Fruit fly (Drosophila melanogaster) whole organism, embryonic: ENCODE measurements around the gene CG15353.

Experiments
- Abd-B ChIP-seq: fragments of 200-800 bp; sonication (Bioruptor generic); optimal IDR thresholded peaks from 2 replicates; lab custom pipeline; 2018; ENCODE audit warnings: missing biosample characterization, mild to moderate bottlenecking, missing genetic modification characterization, moderate library complexity
- CG10267 ChIP-seq: fragments of 200-800 bp; sonication (Bioruptor generic); optimal IDR thresholded peaks from 2 replicates; lab custom pipeline; 2018; ENCODE audit warnings: missing biosample characterization, mild to moderate bottlenecking, missing genetic modification characterization, moderate library complexity
- CG12391 ChIP-seq: fragments of 200-800 bp; sonication (Bioruptor generic); optimal IDR thresholded peaks from 3 replicates; lab custom pipeline; 2018; ENCODE audit warnings: missing biosample characterization, mild to moderate bottlenecking, missing genetic modification characterization, moderate library complexity
- CG12659 ChIP-seq: fragments of 200-800 bp; sonication (Bioruptor generic); optimal IDR thresholded peaks from 3 replicates; lab custom pipeline; 2017; ENCODE audit warnings: mild to moderate bottlenecking, missing biosample characterization, missing genetic modification reagents, missing genetic modification characterization
- CG13287 ChIP-seq: fragments of 200-800 bp; sonication (Bioruptor generic); IDR thresholded peaks from 2 replicates; pipeline ENCODE4 v1.3.6; 2022; ENCODE audit warnings: missing biosample characterization, missing genetic modification characterization; ENCODE audit not compliant: partially characterized antibody
- CG14860 ChIP-seq: fragments of 200-800 bp; sonication (Bioruptor generic); IDR thresholded peaks from 3 replicates; pipeline ENCODE4 v1.3.6; 2022; ENCODE audit warnings: missing biosample characterization, missing genetic modification characterization; ENCODE audit not compliant: partially characterized antibody
- CG15696 ChIP-seq: fragments of 200-800 bp; sonication (Bioruptor generic); optimal IDR thresholded peaks from 2 replicates; lab custom pipeline; 2019; ENCODE audit warnings: missing biosample characterization, mild to moderate bottlenecking, missing genetic modification characterization, moderate library complexity
- CG1603 ChIP-seq: fragments of 200-800 bp; sonication (Bioruptor generic); optimal IDR thresholded peaks from 2 replicates; lab custom pipeline; 2019; ENCODE audit warnings: missing biosample characterization, mild to moderate bottlenecking, missing genetic modification characterization, moderate library complexity
- CG16779 ChIP-seq: fragments of 200-800 bp; sonication (Bioruptor generic); IDR thresholded peaks from 2 replicates; pipeline ENCODE4 v1.3.6; 2022; ENCODE audit warnings: missing biosample characterization, missing genetic modification characterization
- CG34224 ChIP-seq: fragments of 200-800 bp; sonication (Bioruptor generic); IDR thresholded peaks from 3 replicates; pipeline ENCODE4 v1.3.6; 2022; ENCODE audit warnings: missing biosample characterization, missing genetic modification characterization; ENCODE audit not compliant: partially characterized antibody
- CG3726 ChIP-seq: fragments of 200-800 bp; sonication (Bioruptor generic); IDR thresholded peaks from 3 replicates; pipeline ENCODE4, ENCODE4 v1.3.6; 2022; ENCODE audit warnings: missing biosample characterization, missing genetic modification characterization
- CG42726 ChIP-seq: fragments of 200-800 bp; sonication (Bioruptor generic); IDR thresholded peaks from 2 replicates; pipeline ENCODE4 v1.3.6; 2022; ENCODE audit warnings: missing biosample characterization, missing genetic modification characterization; ENCODE audit not compliant: partially characterized antibody
- CG4360 ChIP-seq: fragments of 200-800 bp; sonication (Bioruptor generic); IDR thresholded peaks from 2 replicates; pipeline ENCODE4 v1.3.6; 2022; ENCODE audit warnings: missing biosample characterization, missing genetic modification characterization
- CG9876 ChIP-seq: fragments of 200-800 bp; sonication (Bioruptor generic); optimal IDR thresholded peaks from 2 replicates; lab custom pipeline; 2016; ENCODE audit warnings: missing biosample characterization, missing genetic modification characterization
- CHES-1-like ChIP-seq: fragments of 200-800 bp; sonication (Bioruptor generic); optimal IDR thresholded peaks from 2 replicates; lab custom pipeline; 2016; ENCODE audit warnings: missing biosample characterization, missing genetic modification characterization
- ERR ChIP-seq: fragments of 200-800 bp; sonication (Bioruptor generic); optimal IDR thresholded peaks from 2 replicates; lab custom pipeline; 2016; ENCODE audit warnings: missing biosample characterization, missing genetic modification characterization
- Ets97D ChIP-seq: fragments of 200-800 bp; sonication (Bioruptor generic); optimal IDR thresholded peaks from 3 replicates; lab custom pipeline; 2016; ENCODE audit warnings: missing biosample characterization, missing genetic modification characterization
- Gug ChIP-seq: fragments of 200-800 bp; sonication (Bioruptor generic); IDR thresholded peaks from 4 replicates; pipeline ENCODE4 v1.3.6; 2022; ENCODE audit warnings: missing biosample characterization, missing genetic modification characterization
- H2.0 ChIP-seq: fragments of 200-800 bp; sonication (Bioruptor generic); IDR thresholded peaks from 2 replicates; pipeline ENCODE4 v1.3.6; 2022; ENCODE audit warnings: missing biosample characterization, missing genetic modification characterization
- HLH4C ChIP-seq: fragments of 200-800 bp; sonication (Bioruptor generic); IDR thresholded peaks from 3 replicates; pipeline ENCODE4 v1.3.6; 2022; ENCODE audit warnings: missing biosample characterization, missing genetic modification characterization; ENCODE audit not compliant: partially characterized antibody
- Hmr ChIP-seq: fragments of 200-800 bp; sonication (Bioruptor generic); optimal IDR thresholded peaks from 3 replicates; lab custom pipeline; 2017; ENCODE audit warnings: mild to moderate bottlenecking, missing biosample characterization, missing genetic modification reagents, missing genetic modification characterization
- MESR4 ChIP-seq: fragments of 200-800 bp; sonication (Bioruptor generic); optimal IDR thresholded peaks from 2 replicates; lab custom pipeline; 2018; ENCODE audit warnings: missing biosample characterization, mild to moderate bottlenecking, missing genetic modification characterization, moderate library complexity
- Med ChIP-seq: fragments of 200-800 bp; sonication (Bioruptor generic); peaks from one replicate; lab custom pipeline; 2016; ENCODE audit warnings: missing biosample characterization, missing genetic modification characterization, mild to moderate bottlenecking, inconsistent platforms, moderate library complexity
- Mes4 ChIP-seq: fragments of 200-800 bp; sonication (Bioruptor generic); optimal IDR thresholded peaks from 2 replicates; lab custom pipeline; 2016; ENCODE audit warnings: missing biosample characterization, missing genetic modification characterization
- Oaz ChIP-seq: fragments of 200-800 bp; sonication (Bioruptor generic); IDR thresholded peaks from 2 replicates; pipeline ENCODE4 v1.3.6; 2022; ENCODE audit warnings: missing biosample characterization, missing genetic modification characterization
- Pdp1 ChIP-seq, 2 experiments: fragments of 200-800 bp; sonication (Bioruptor generic); optimal IDR thresholded peaks; 3 replicates each; lab custom pipeline; 2016; ENCODE audit warnings: missing biosample characterization in 2 of 2, missing genetic modification characterization in 2 of 2, mild to moderate bottlenecking in 1 of 2, moderate library complexity in 1 of 2
- Ravus ChIP-seq: fragments of 200-800 bp; sonication (Bioruptor generic); IDR thresholded peaks from 2 replicates; pipeline ENCODE4 v1.3.6; 2022; ENCODE audit warnings: missing biosample characterization, missing genetic modification characterization
- Six4 ChIP-seq: fragments of 200-800 bp; sonication (Bioruptor generic); optimal IDR thresholded peaks from 2 replicates; lab custom pipeline; 2016; ENCODE audit warnings: missing biosample characterization, missing genetic modification characterization
- Sox100B ChIP-seq: fragments of 200-800 bp; sonication (Bioruptor generic); optimal IDR thresholded peaks from 3 replicates; lab custom pipeline; 2018; ENCODE audit warnings: missing biosample characterization, mild to moderate bottlenecking, missing genetic modification characterization
- Xbp1 ChIP-seq: fragments of 200-800 bp; sonication (Bioruptor generic); optimal IDR thresholded peaks from 3 replicates; lab custom pipeline; 2016; ENCODE audit warnings: missing biosample characterization, mild to moderate bottlenecking, missing genetic modification characterization
- chinmo ChIP-seq: fragments of 200-800 bp; sonication (Bioruptor generic); IDR thresholded peaks from 4 replicates; pipeline ENCODE4 v1.3.6; 2022; ENCODE audit warnings: missing biosample characterization, missing genetic modification characterization; ENCODE audit not compliant: partially characterized antibody
- crol ChIP-seq: fragments of 200-800 bp; sonication (Bioruptor generic); IDR thresholded peaks from 2 replicates; pipeline ENCODE4 v1.3.6; 2022; ENCODE audit warnings: missing biosample characterization, missing genetic modification characterization
- grn ChIP-seq: fragments of 200-800 bp; sonication (Bioruptor generic); optimal IDR thresholded peaks from 3 replicates; lab custom pipeline; 2017; ENCODE audit warnings: missing biosample characterization, missing genetic modification characterization
- ham ChIP-seq: fragments of 200-800 bp; sonication (Bioruptor generic); IDR thresholded peaks from 2 replicates; pipeline ENCODE4 v1.3.6; 2022; ENCODE audit warnings: missing biosample characterization, missing genetic modification characterization
- hb ChIP-seq: fragments of 200-800 bp; sonication (Bioruptor generic); IDR thresholded peaks from 3 replicates; pipeline ENCODE4 v1.3.6; 2022; ENCODE audit warnings: missing biosample characterization, missing genetic modification characterization; ENCODE audit not compliant: partially characterized antibody
- hbn ChIP-seq: fragments of 200-800 bp; sonication (Bioruptor generic); IDR thresholded peaks from 2 replicates; pipeline ENCODE4 v1.3.6; 2022; ENCODE audit warnings: missing biosample characterization, missing genetic modification characterization; ENCODE audit not compliant: partially characterized antibody
- jumu ChIP-seq: fragments of 200-800 bp; sonication (Bioruptor generic); optimal IDR thresholded peaks from 3 replicates; lab custom pipeline; 2016; ENCODE audit warnings: missing biosample characterization, missing genetic modification characterization
- kah ChIP-seq: fragments of 200-800 bp; sonication (Bioruptor generic); optimal IDR thresholded peaks from 2 replicates; lab custom pipeline; 2018; ENCODE audit warnings: missing biosample characterization, mild to moderate bottlenecking, missing genetic modification characterization
- knrl ChIP-seq: fragments of 200-800 bp; sonication (Bioruptor generic); IDR thresholded peaks from 3 replicates; pipeline ENCODE4 v1.3.6; 2022; ENCODE audit warnings: missing biosample characterization, missing genetic modification characterization; ENCODE audit not compliant: partially characterized antibody
- lilli ChIP-seq: fragments of 200-800 bp; sonication (Bioruptor generic); optimal IDR thresholded peaks from 3 replicates; lab custom pipeline; 2016; ENCODE audit warnings: missing biosample characterization, missing genetic modification characterization
- mld ChIP-seq: fragments of 200-800 bp; sonication (Bioruptor generic); IDR thresholded peaks from 3 replicates; pipeline ENCODE4 v1.3.6; 2022; ENCODE audit warnings: missing biosample characterization, missing genetic modification characterization; ENCODE audit not compliant: partially characterized antibody
- nmo ChIP-seq: fragments of 200-800 bp; sonication (Bioruptor generic); optimal IDR thresholded peaks from 2 replicates; lab custom pipeline; 2018; ENCODE audit warnings: missing biosample characterization, mild to moderate bottlenecking, missing genetic modification characterization, moderate library complexity
- pan ChIP-seq, 4 experiments: fragments of >200 bp in 3 of 4; fragments of 200-800 bp in 1 of 4; sonication (Bioruptor generic) in 1 of 4; optimal IDR thresholded peaks in 3 of 4; IDR thresholded peaks in 1 of 4; 2 replicates each; pipeline versions ENCODE4 v1.3.6 to Lab custom; 2017 to 2022; ENCODE audit warnings: missing biosample characterization in 2 of 4, missing genetic modification characterization in 2 of 4, mixed read lengths in 1 of 4
- phol ChIP-seq: fragments of 200-800 bp; sonication (Bioruptor generic); optimal IDR thresholded peaks from 3 replicates; lab custom pipeline; 2018; ENCODE audit warnings: missing biosample characterization, mild to moderate bottlenecking, missing genetic modification characterization, moderate library complexity
- pros ChIP-seq: fragments of 200-800 bp; sonication (Bioruptor generic); optimal IDR thresholded peaks from 3 replicates; lab custom pipeline; 2019; ENCODE audit warnings: missing biosample characterization, mild to moderate bottlenecking, missing genetic modification characterization, moderate library complexity
- pzg ChIP-seq: fragments of 200-800 bp; sonication (Bioruptor generic); optimal IDR thresholded peaks from 3 replicates; lab custom pipeline; 2018; ENCODE audit warnings: missing biosample characterization, mild to moderate bottlenecking, missing genetic modification characterization, moderate library complexity
- vnd ChIP-seq: fragments of 200-800 bp; sonication (Bioruptor generic); IDR thresholded peaks from 3 replicates; pipeline ENCODE4 v1.3.6; 2022; ENCODE audit warnings: missing biosample characterization, missing genetic modification characterization; ENCODE audit not compliant: partially characterized antibody
- vvl ChIP-seq: fragments of 200-800 bp; sonication (Bioruptor generic); IDR thresholded peaks from 2 replicates; pipeline ENCODE4 v1.3.6; 2022; ENCODE audit warnings: missing biosample characterization, missing genetic modification characterization
- yki ChIP-seq: fragments of >200 bp; optimal IDR thresholded peaks from 3 replicates; lab custom pipeline; 2018

CG15353 gene

dm6 chr2L:1973957-1974356 is 33.0 kb downstream of the CG15353 start, which contains the start of gene Der-1 (continued):
- TF ChIP-seq knrl (GFP tag; lab: Robert Waterston, UW) = peak; percentile 91
- peak; percentile 7 for TF ChIP-seq lilli (GFP tag; lab: Kevin White, UChicago)
- no peak for TF ChIP-seq kah (GFP tag; lab: Kevin White, UChicago)
- no peak for TF ChIP-seq Sox100B (GFP tag; lab: Kevin White, UChicago)
- TF ChIP-seq crol (GFP tag; lab: Robert Waterston, UW) = no peak
- TF ChIP-seq CG10267 = peak; percentile 20
- peak; percentile 73; the same call in 1 of the 2 replicates for TF ChIP-seq vvl (GFP tag; lab: Robert Waterston, UW)
- no peak for TF ChIP-seq grn (GFP tag; lab: Kevin White, UChicago)
- TF ChIP-seq Six4 (GFP tag; lab: Kevin White, UChicago) = no peak
- TF ChIP-seq CG12659 (GFP tag; lab: Kevin White, UChicago) = peak; percentile 20
- peak; percentile 15; the same call in 1 of the 2 replicates for TF ChIP-seq H2.0
- TF ChIP-seq hbn = peak; percentile 93
- peak; percentile 96 for TF ChIP-seq MESR4 (GFP tag; lab: Kevin White, UChicago)
- TF ChIP-seq CG34224 (GFP tag; lab: Robert Waterston, UW) = peak; percentile 87
- peak; percentile 43 for TF ChIP-seq Hmr (GFP tag; lab: Kevin White, UChicago)
- TF ChIP-seq CHES-1-like (GFP tag; lab: Kevin White, UChicago) = peak; percentile 32
- TF ChIP-seq nmo (GFP tag; lab: Kevin White, UChicago) = peak; percentile 13
- no peak for TF ChIP-seq CG15696
- TF ChIP-seq CG4360 (GFP tag; lab: Robert Waterston, UW) = peak; percentile 66
- no peak for TF ChIP-seq ham (GFP tag; lab: Robert Waterston, UW)
- TF ChIP-seq CG16779 (GFP tag; lab: Robert Waterston, UW) = no peak
- TF ChIP-seq Med (GFP tag; lab: Kevin White, UChicago) = peak; percentile 60
- no peak for TF ChIP-seq Pdp1 (GFP tag; optimal IDR thresholded peaks at IDR 0.05; lab: Kevin White, UChicago)
- peak; percentile 68 for TF ChIP-seq CG14860 (GFP tag; lab: Robert Waterston, UW)
- peak; percentile 47; the same call in 2 of the 4 replicates for TF ChIP-seq Gug (GFP tag; lab: Robert Waterston, UW)
- TF ChIP-seq pzg (GFP tag; lab: Kevin White, UChicago) = peak; percentile 80
- TF ChIP-seq Xbp1 (GFP tag; lab: Kevin White, UChicago) = peak; percentile 92
- no peak for TF ChIP-seq Mes4 (GFP tag; lab: Kevin White, UChicago)
- TF ChIP-seq CG1603 (tag; lab: Kevin White, UChicago) = peak; percentile 63
- peak; percentile 93 for TF ChIP-seq CG42726 (GFP tag; lab: Robert Waterston, UW)
- TF ChIP-seq Abd-B (GFP tag; lab: Kevin White, UChicago) = peak; percentile 56
- peak; percentile 64; the same call in 1 of the 3 replicates for TF ChIP-seq mld (GFP tag; lab: Robert Waterston, UW)
- no peak for TF ChIP-seq ERR (GFP tag; lab: Kevin White, UChicago)
- TF ChIP-seq HLH4C = peak; percentile 79
- TF ChIP-seq vnd (GFP tag; lab: Robert Waterston, UW) = peak; percentile 86
- no peak for TF ChIP-seq CG3726 (GFP tag; lab: Robert Waterston, UW)
- no peak for TF ChIP-seq pros (GFP tag; lab: Kevin White, UChicago)
- no peak for TF ChIP-seq jumu
- peak; percentile 86 for TF ChIP-seq hb (GFP tag; lab: Robert Waterston, UW)
- TF ChIP-seq Oaz (GFP tag; lab: Robert Waterston, UW) = no peak
- peak; percentile 60 for TF ChIP-seq Ets97D (GFP tag; lab: Kevin White, UChicago)
- TF ChIP-seq pan (optimal IDR thresholded peaks at IDR 0.05; lab: Kevin White, UChicago) = no peak
- TF ChIP-seq pan (GFP tag; optimal IDR thresholded peaks at IDR 0.05 in 1 of 2, IDR thresholded peaks at IDR 0.05 in 1 of 2) = no peak
- TF ChIP-seq phol (tag; lab: Kevin White, UChicago) = peak; percentile 43
- TF ChIP-seq Ravus (GFP tag; lab: Robert Waterston, UW) = no peak
- TF ChIP-seq CG12391 (tag; lab: Kevin White, UChicago) = peak; percentile 18
- TF ChIP-seq yki = peak; percentile 38
- TF ChIP-seq CG9876 = no peak
- peak; percentile 95 for TF ChIP-seq CG13287 (GFP tag; lab: Robert Waterston, UW)
- peak; percentile 90 for TF ChIP-seq chinmo (GFP tag; lab: Robert Waterston, UW)
